Fruit fly (Drosophila melanogaster) whole organism, pupa: ENCODE results near the gene Cubn.
A peak's percentile ranks its signal among the peaks of the same experiment; 100 is the strongest.

Experiments
- CG10348 ChIP-seq: fragments of 200-800 bp; sonication (Bioruptor generic); IDR thresholded peaks from 2 replicates; pipeline ENCODE4 v1.3.6; 2022; ENCODE audit warnings: missing biosample characterization, missing genetic modification characterization
- CG12605 ChIP-seq: fragments of 200-800 bp; sonication (Bioruptor generic); IDR thresholded peaks from 2 replicates; pipeline ENCODE4 v1.3.6; 2022; ENCODE audit warnings: missing biosample characterization, missing genetic modification characterization
- CG13204 ChIP-seq: fragments of 200-800 bp; sonication (Bioruptor generic); optimal IDR thresholded peaks from 2 replicates; lab custom pipeline; 2018; ENCODE audit warnings: missing biosample characterization, mild to moderate bottlenecking, missing genetic modification characterization, moderate library complexity
- CG14655 ChIP-seq: fragments of 200-800 bp; sonication (Bioruptor generic); optimal IDR thresholded peaks from 3 replicates; lab custom pipeline; 2017; ENCODE audit warnings: mild to moderate bottlenecking, missing biosample characterization, missing genetic modification reagents, missing genetic modification characterization
- CG15710 ChIP-seq: fragments of 200-800 bp; sonication (Bioruptor generic); optimal IDR thresholded peaks from 2 replicates; lab custom pipeline; 2018; ENCODE audit warnings: missing biosample characterization, mild to moderate bottlenecking, missing genetic modification characterization, moderate library complexity
- CG17806 ChIP-seq: fragments of 200-800 bp; sonication (Bioruptor generic); optimal IDR thresholded peaks from 2 replicates; lab custom pipeline; 2018; ENCODE audit warnings: missing biosample characterization, mild to moderate bottlenecking, missing genetic modification characterization, moderate library complexity
- CG32121 ChIP-seq: fragments of 200-800 bp; sonication (Bioruptor generic); IDR thresholded peaks from 2 replicates; pipeline ENCODE4 v1.3.6; 2022; ENCODE audit warnings: missing biosample characterization, missing genetic modification characterization
- CG34367 ChIP-seq: fragments of 200-800 bp; sonication (Bioruptor generic); optimal IDR thresholded peaks from 2 replicates; lab custom pipeline; 2018; ENCODE audit warnings: missing biosample characterization, mild to moderate bottlenecking, missing genetic modification characterization
- CG4496 ChIP-seq: fragments of 200-800 bp; sonication (Bioruptor generic); IDR thresholded peaks from 3 replicates; pipeline ENCODE4 v1.3.6; 2022; ENCODE audit warnings: missing biosample characterization, missing genetic modification characterization
- CG8159 ChIP-seq: fragments of 200-800 bp; sonication (Bioruptor generic); optimal IDR thresholded peaks from 3 replicates; lab custom pipeline; 2018; ENCODE audit warnings: missing biosample characterization, mild to moderate bottlenecking, missing genetic modification characterization, moderate library complexity
- CG8301 ChIP-seq: fragments of 200-800 bp; sonication (Bioruptor generic); optimal IDR thresholded peaks from 2 replicates; lab custom pipeline; 2018; ENCODE audit warnings: missing biosample characterization, mild to moderate bottlenecking, missing genetic modification characterization
- D1 ChIP-seq: fragments of 200-800 bp; sonication (Bioruptor generic); optimal IDR thresholded peaks from 2 replicates; lab custom pipeline; 2018; ENCODE audit warnings: missing biosample characterization, mild to moderate bottlenecking, missing genetic modification characterization, moderate library complexity
- EcR ChIP-seq: fragments of 200-800 bp; sonication (Bioruptor generic); optimal IDR thresholded peaks from 3 replicates; lab custom pipeline; 2019; ENCODE audit warnings: missing biosample characterization, missing genetic modification characterization, mild to moderate bottlenecking, moderate library complexity, missing genetic modification reagents
- Ets98B ChIP-seq: fragments of 200-800 bp; sonication (Bioruptor generic); IDR thresholded peaks from 2 replicates; pipeline ENCODE4 v1.3.6; 2022; ENCODE audit warnings: missing biosample characterization, missing genetic modification characterization
- Pif1A ChIP-seq: fragments of 200-800 bp; sonication (Bioruptor generic); optimal IDR thresholded peaks from 3 replicates; lab custom pipeline; 2016; ENCODE audit warnings: missing biosample characterization, missing genetic modification characterization
- Snoo ChIP-seq: fragments of 200-800 bp; sonication (Bioruptor generic); optimal IDR thresholded peaks from 3 replicates; lab custom pipeline; 2017; ENCODE audit warnings: missing biosample characterization, mild to moderate bottlenecking, missing genetic modification characterization, inconsistent platforms
- fd96Ca ChIP-seq: fragments of 200-800 bp; sonication (Bioruptor generic); IDR thresholded peaks from 3 replicates; pipeline ENCODE4 v1.3.6; 2022; ENCODE audit warnings: missing biosample characterization, missing genetic modification characterization
- gl ChIP-seq: fragments of 200-800 bp; sonication (Bioruptor generic); optimal IDR thresholded peaks from 2 replicates; lab custom pipeline; 2018; ENCODE audit warnings: missing biosample characterization, mild to moderate bottlenecking, missing genetic modification characterization
- rn ChIP-seq: fragments of 200-800 bp; sonication (Bioruptor generic); IDR thresholded peaks from 2 replicates; pipeline ENCODE4 v1.3.6; 2022; ENCODE audit warnings: missing biosample characterization, missing genetic modification characterization

The Cubn gene

dm6 chrX:9571208-9571607, at the start of gene Cubn:
Cubn (minus strand) TSS chrX:9571308.
- TF ChIP-seq CG17806 (tag; lab: Kevin White, UChicago) (no peak), Pif1A (GFP tag; lab: Kevin White, UChicago) (no peak), CG12605 (GFP tag; lab: Robert Waterston, UW) (no peak), rn (GFP tag; lab: Robert Waterston, UW) (no peak), CG8159 (no peak), Snoo (tag; lab: Kevin White, UChicago) (no peak), CG32121 (GFP tag; lab: Robert Waterston, UW) (no peak), CG34367 (no peak)

DNA sequence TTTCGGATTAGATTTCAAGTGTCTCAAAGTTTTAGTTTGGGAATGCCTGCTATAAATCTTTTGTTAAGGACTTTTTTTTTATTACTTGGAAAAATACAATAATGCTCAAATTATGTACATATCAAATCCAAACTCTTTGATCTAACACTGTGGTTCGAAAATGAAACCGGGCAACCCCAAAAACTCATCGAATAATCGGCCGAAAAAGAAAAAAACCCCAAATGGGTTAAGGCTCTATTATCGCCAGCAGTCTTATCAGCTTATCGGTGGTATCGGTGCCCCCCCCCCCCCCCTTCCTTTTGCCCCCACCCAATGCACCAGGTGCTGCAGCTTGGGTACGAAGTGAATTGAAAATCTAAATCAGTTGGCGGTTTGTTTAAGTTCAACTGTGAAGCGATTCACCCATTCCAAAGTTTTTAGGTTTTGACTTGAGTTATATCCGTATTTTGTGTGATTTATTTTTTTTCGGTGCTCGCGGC, 46.5 kb upstream of the Cubn start:
- TF ChIP-seq gl (tag; lab: Kevin White, UChicago) (no peak), CG13204 (GFP tag; lab: Kevin White, UChicago) (no peak), CG8159 (no peak), D1 (tag; lab: Kevin White, UChicago) (no peak)

- TF ChIP-seq gl (tag; lab: Kevin White, UChicago) (no peak), CG8159 (no peak), Snoo (tag; lab: Kevin White, UChicago) (peak; percentile 5), CG34367 (no peak)
Measured at dm6 chrX:9615471-9615870, 44.4 kb upstream of the Cubn start.

DNA sequence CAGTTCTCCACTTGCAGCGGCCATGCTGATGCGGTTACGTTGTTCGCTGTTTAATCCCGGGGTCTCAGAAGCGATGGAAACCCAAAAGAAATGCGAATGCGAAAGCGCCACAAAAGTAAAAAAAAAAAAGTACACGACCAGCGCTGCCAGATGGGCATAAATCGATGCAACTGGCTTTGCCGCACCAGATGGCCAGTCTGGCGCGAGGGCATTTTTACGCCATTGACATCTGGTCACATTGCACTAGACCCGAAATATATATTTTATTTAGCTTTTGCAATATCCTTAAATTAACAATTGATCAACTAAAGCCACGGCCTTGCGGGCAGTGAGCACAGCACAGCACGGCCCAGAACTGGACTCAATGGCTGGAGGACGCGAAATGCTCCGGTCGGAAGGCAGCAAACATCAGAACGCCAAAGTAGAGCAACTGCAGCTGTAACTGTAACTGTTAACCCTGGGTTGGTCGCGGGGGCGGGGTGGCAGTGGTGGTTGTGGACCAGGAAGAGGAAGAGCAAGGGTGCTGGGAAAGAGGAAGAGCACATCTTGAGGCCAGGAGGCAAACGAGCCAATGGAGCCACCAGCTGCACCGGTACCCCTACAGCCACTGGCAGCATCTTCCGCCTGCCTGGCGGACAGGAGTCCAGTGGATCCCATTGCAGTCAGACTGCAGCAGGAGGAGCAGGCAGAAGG, 37.8 kb upstream of the Cubn start, which contains the start of the genes LysRS and Hecw:
Gene LysRS, minus strand, starts transcription at position 158 of the 693 bp plus-strand sequence.
Gene Hecw, plus strand, starts transcription at position 220 of the 693 bp plus-strand sequence.
- no peak for TF ChIP-seq CG17806 (tag; lab: Kevin White, UChicago)
- peak; percentile 10 for TF ChIP-seq CG15710

DNA sequence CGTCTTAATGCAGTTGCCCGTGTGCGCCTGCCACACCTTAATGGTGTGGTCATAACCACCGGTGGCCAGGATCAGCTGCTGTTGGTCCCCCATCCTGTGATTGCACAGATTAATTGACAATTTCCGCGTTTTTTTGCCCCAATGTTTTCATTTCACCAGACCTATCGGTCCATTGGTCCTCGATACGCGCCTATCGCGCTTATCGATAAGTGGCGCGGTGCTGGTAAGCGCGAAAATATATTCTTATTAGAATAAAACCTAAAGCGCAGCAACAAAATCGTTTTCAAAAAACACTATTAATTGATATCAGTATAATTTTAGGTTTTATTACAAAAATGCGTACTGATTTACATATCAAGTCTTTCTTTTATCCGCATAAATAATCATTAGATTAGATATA, 34.7 kb upstream of the Cubn start, which contains the start of gene Lst8:
Gene Lst8, minus strand, starts transcription at position 187 of the 400 bp plus-strand sequence.
- no peak for TF ChIP-seq gl (tag; lab: Kevin White, UChicago)
- no peak for TF ChIP-seq EcR (GFP tag; lab: Kevin White, UChicago)
- no peak for TF ChIP-seq fd96Ca (GFP tag; lab: Robert Waterston, UW)
- no peak for TF ChIP-seq Pif1A (GFP tag; lab: Kevin White, UChicago)
- TF ChIP-seq CG13204 (GFP tag; lab: Kevin White, UChicago): no peak
- no peak for TF ChIP-seq CG32121 (GFP tag; lab: Robert Waterston, UW)
- no peak for TF ChIP-seq Ets98B (GFP tag; lab: Robert Waterston, UW)
- no peak for TF ChIP-seq Snoo (tag; lab: Kevin White, UChicago)
- no peak for TF ChIP-seq CG10348 (GFP tag; lab: Robert Waterston, UW)
- TF ChIP-seq, all 21 proteins: peak for 0

DNA sequence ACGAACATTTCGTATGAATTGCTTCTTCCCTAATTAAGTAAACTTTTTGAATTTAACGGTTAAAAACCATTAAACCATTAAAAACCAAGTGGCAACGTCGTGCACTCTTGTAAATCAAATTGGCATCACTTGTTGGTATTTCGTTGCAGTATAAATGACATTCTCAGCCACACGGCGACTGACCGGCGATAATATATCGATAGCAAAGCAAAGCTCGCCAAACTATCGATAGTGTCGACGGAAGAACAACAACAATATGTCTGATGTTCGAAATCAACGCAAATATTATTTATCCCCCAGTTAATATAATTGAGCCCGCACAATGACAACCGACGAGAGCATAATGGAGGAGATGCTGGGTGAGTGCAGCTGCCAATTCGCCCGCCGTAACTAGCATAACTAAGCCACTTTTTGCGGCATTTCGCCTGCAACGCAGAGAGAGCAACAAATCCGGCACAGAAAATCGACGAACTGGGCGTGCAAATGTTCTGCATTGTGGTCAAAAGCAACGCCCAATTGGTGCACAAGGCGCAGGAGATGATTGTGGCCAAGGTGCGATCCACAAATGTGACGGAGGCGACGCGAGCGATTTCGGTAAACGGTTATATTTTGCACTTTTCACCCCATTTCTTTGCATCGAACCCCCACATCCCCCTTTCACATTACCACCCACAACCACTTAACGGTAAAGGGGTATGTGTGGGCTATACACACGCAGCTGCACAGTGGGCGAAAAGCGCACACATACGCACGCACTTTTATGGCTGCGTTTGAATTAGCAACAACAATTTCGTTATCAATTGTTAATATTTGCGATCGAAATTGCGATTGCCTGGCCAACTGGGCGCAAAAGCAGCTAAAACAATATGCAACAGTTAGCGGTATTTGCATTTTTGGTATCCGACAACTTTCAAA, 30.0 kb upstream of the Cubn start, which contains the start of gene Gga:
Gene Gga, plus strand, starts transcription at position 213 of the 915 bp plus-strand sequence.
- TF ChIP-seq Pif1A (GFP tag; lab: Kevin White, UChicago) (no peak), D1 (tag; lab: Kevin White, UChicago) (no peak), CG4496 (GFP tag; lab: Robert Waterston, UW) (0 out of 3 replicates have a peak, but pooled peaks have one; percentile 18), CG8301 (tag; lab: Kevin White, UChicago) (no peak), CG15710 (no peak), CG17806 (tag; lab: Kevin White, UChicago) (no peak), fd96Ca (GFP tag; lab: Robert Waterston, UW) (0 out of 3 replicates have a peak, but pooled peaks have one; percentile 10), CG32121 (GFP tag; lab: Robert Waterston, UW) (peak; percentile 41; the same call in 1 of the 2 replicates), CG12605 (GFP tag; lab: Robert Waterston, UW) (no peak), EcR (GFP tag; lab: Kevin White, UChicago) (no peak), CG14655 (no peak), Snoo (tag; lab: Kevin White, UChicago) (no peak)
